Worm (Caenorhabditis elegans): Measurements from ENCODE around the gene C13G5.2.

DNA sequence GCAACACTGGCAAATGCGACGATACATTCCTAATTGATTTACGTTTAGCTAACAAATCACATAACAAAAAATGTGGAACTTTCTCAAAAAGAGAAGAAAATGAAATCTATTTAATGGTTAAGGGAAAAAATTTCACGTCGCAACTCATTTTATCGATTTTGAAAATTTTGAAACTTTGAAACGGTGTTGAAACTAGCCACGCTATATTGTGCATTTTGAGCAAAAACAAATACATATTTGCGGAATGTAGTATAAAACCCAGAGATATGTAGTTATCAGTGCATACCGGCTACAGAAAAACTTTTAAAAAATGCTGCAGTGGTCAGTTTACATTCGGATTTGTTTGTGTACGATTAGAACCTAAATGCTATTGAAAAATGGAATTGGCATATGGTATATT, 24.6 kb downstream of the C13G5.2 start, which contains the start of gene C06E1.7:
- no peak for TF ChIP-seq nhr-76 (tag; optimal IDR thresholded peaks at IDR 0.05)
- TF ChIP-seq dmd-8 (GFP tag; IDR thresholded peaks at IDR 0.05), result no peak
- TF ChIP-seq ctbp-1 (GFP tag; IDR thresholded peaks at IDR 0.05), result no peak
- no peak for TF ChIP-seq lir-3 (tag; optimal IDR thresholded peaks at IDR 0.05)
- TF ChIP-seq nhr-6 (tag; optimal IDR thresholded peaks at IDR 0.05), result no peak
- no peak for TF ChIP-seq F26F4.8 (GFP tag; conservative IDR thresholded peaks at IDR 0.05)
- no peak for TF ChIP-seq Y5F2A.4 (GFP tag; optimal IDR thresholded peaks at IDR 0.05)
- no peak for TF ChIP-seq pha-4 (GFP tag; IDR thresholded peaks at IDR 0.05)
- no peak for TF ChIP-seq pha-4 (tag; optimal IDR thresholded peaks at IDR 0.05)
- no peak for TF ChIP-seq mxl-2 (GFP tag; conservative IDR thresholded peaks at IDR 0.05)
- no peak for TF ChIP-seq nhr-28 (tag; optimal IDR thresholded peaks at IDR 0.05)
- TF ChIP-seq hif-1 (tag; optimal IDR thresholded peaks at IDR 0.05), result no peak
- no peak for TF ChIP-seq mep-1 (tag; optimal IDR thresholded peaks at IDR 0.05)
- TF ChIP-seq lim-7 (GFP tag; IDR thresholded peaks at IDR 0.05), result no peak
- no peak for TF ChIP-seq snpc-4 (tag; optimal IDR thresholded peaks at IDR 0.05)
